Fruit fly (Drosophila melanogaster) whole organism, embryonic: ENCODE results near the gene CG11723.

Source experiments
- CG11504 ChIP-seq: fragments of 200-800 bp; sonication (Bioruptor generic); optimal IDR thresholded peaks from 3 replicates; lab custom pipeline; 2019; ENCODE audit warnings: missing biosample characterization, mild to moderate bottlenecking, missing genetic modification characterization, moderate library complexity
- CG12744 ChIP-seq: fragments of 200-800 bp; sonication (Bioruptor generic); optimal IDR thresholded peaks from 2 replicates; lab custom pipeline; 2016; ENCODE audit warnings: missing biosample characterization, missing genetic modification characterization
- CG12942 ChIP-seq: fragments of 200-800 bp; sonication (Bioruptor generic); optimal IDR thresholded peaks from 3 replicates; lab custom pipeline; 2016; ENCODE audit warnings: missing biosample characterization, missing genetic modification characterization
- CG13424 ChIP-seq: fragments of 200-800 bp; sonication (Bioruptor generic); optimal IDR thresholded peaks from 2 replicates; lab custom pipeline; 2019; ENCODE audit warnings: missing biosample characterization, mild to moderate bottlenecking, missing genetic modification characterization, moderate library complexity
- CG15696 ChIP-seq: fragments of 200-800 bp; sonication (Bioruptor generic); optimal IDR thresholded peaks from 2 replicates; lab custom pipeline; 2019; ENCODE audit warnings: missing biosample characterization, mild to moderate bottlenecking, missing genetic modification characterization, moderate library complexity
- CG17186 ChIP-seq: fragments of 200-800 bp; sonication (Bioruptor generic); optimal IDR thresholded peaks from 3 replicates; lab custom pipeline; 2017; ENCODE audit warnings: missing biosample characterization, missing genetic modification reagents, missing genetic modification characterization
- CG1792 ChIP-seq: fragments of 200-800 bp; sonication (Bioruptor generic); optimal IDR thresholded peaks from 2 replicates; lab custom pipeline; 2016; ENCODE audit warnings: missing biosample characterization, missing genetic modification characterization
- CG18764 ChIP-seq: fragments of 200-800 bp; sonication (Bioruptor generic); optimal IDR thresholded peaks from 3 replicates; lab custom pipeline; 2016; ENCODE audit warnings: missing biosample characterization, missing genetic modification characterization
- CG2116 ChIP-seq: fragments of 200-800 bp; sonication (Bioruptor generic); optimal IDR thresholded peaks from 3 replicates; lab custom pipeline; 2018; ENCODE audit warnings: missing biosample characterization, mild to moderate bottlenecking, missing genetic modification characterization
- CG2129 ChIP-seq: fragments of 200-800 bp; sonication (Bioruptor generic); IDR thresholded peaks from 2 replicates; pipeline ENCODE4 v1.3.6; 2022; ENCODE audit warnings: missing biosample characterization, missing genetic modification characterization; ENCODE audit not compliant: partially characterized antibody
- CG3163 ChIP-seq: fragments of 200-800 bp; sonication (Bioruptor generic); optimal IDR thresholded peaks from 3 replicates; lab custom pipeline; 2016; ENCODE audit warnings: missing biosample characterization, missing genetic modification characterization
- CG33213 ChIP-seq: fragments of 200-800 bp; sonication (Bioruptor generic); optimal IDR thresholded peaks from 3 replicates; lab custom pipeline; 2016; ENCODE audit warnings: missing biosample characterization, missing genetic modification characterization
- CG43689 ChIP-seq: fragments of 200-800 bp; sonication (Bioruptor generic); IDR thresholded peaks from 2 replicates; pipeline ENCODE4 v1.3.6; 2022; ENCODE audit warnings: missing biosample characterization, missing genetic modification characterization
- CG4404 ChIP-seq: fragments of 200-800 bp; sonication (Bioruptor generic); IDR thresholded peaks from 2 replicates; pipeline ENCODE4 v1.3.6; 2022; ENCODE audit warnings: missing biosample characterization, missing genetic modification characterization
- CG6654 ChIP-seq: fragments of 200-800 bp; sonication (Bioruptor generic); optimal IDR thresholded peaks from 2 replicates; lab custom pipeline; 2017; ENCODE audit warnings: missing biosample characterization, mild to moderate bottlenecking, missing genetic modification characterization
- CG6765 ChIP-seq: fragments of 200-800 bp; sonication (Bioruptor generic); optimal IDR thresholded peaks from 3 replicates; lab custom pipeline; 2017; ENCODE audit warnings: missing biosample characterization, mild to moderate bottlenecking, missing genetic modification characterization
- CG7271 ChIP-seq: fragments of 200-800 bp; sonication (Bioruptor generic); optimal IDR thresholded peaks from 2 replicates; lab custom pipeline; 2018; ENCODE audit warnings: missing biosample characterization, mild to moderate bottlenecking, missing genetic modification characterization, moderate library complexity
- CG7928 ChIP-seq: fragments of 200-800 bp; sonication (Bioruptor generic); optimal IDR thresholded peaks from 2 replicates; lab custom pipeline; 2017; ENCODE audit warnings: missing biosample characterization, mild to moderate bottlenecking, missing genetic modification characterization
- Chrac-16 ChIP-seq: fragments of 200-800 bp; sonication (Bioruptor generic); optimal IDR thresholded peaks from 3 replicates; lab custom pipeline; 2016; ENCODE audit warnings: missing biosample characterization, missing genetic modification characterization
- Dref ChIP-seq: fragments of 200-800 bp; sonication (Bioruptor generic); IDR thresholded peaks from 2 replicates; pipeline ENCODE4 v1.3.6; 2022; ENCODE audit warnings: missing biosample characterization, missing genetic modification characterization
- Ets97D ChIP-seq: fragments of 200-800 bp; sonication (Bioruptor generic); optimal IDR thresholded peaks from 3 replicates; lab custom pipeline; 2016; ENCODE audit warnings: missing biosample characterization, missing genetic modification characterization
- GATAe ChIP-seq: fragments of 200-800 bp; sonication (Bioruptor generic); conservative IDR thresholded peaks from 2 replicates; pipeline ENCODE4 v1.3.6; 2022; ENCODE audit warnings: missing biosample characterization, missing genetic modification characterization
- Gsc ChIP-seq: fragments of 200-800 bp; sonication (Bioruptor generic); IDR thresholded peaks from 2 replicates; pipeline ENCODE4 v1.3.6; 2022; ENCODE audit warnings: missing biosample characterization, missing genetic modification characterization
- Nf-YC ChIP-seq: fragments of 200-800 bp; optimal IDR thresholded peaks from 3 replicates; lab custom pipeline; 2019; ENCODE audit warnings: missing biosample characterization, mild to moderate bottlenecking, missing genetic modification characterization, moderate library complexity
- Oaz ChIP-seq: fragments of 200-800 bp; sonication (Bioruptor generic); IDR thresholded peaks from 2 replicates; pipeline ENCODE4 v1.3.6; 2022; ENCODE audit warnings: missing biosample characterization, missing genetic modification characterization
- Sox102F ChIP-seq: fragments of 200-800 bp; sonication (Bioruptor generic); optimal IDR thresholded peaks from 2 replicates; lab custom pipeline; 2018; ENCODE audit warnings: missing biosample characterization, mild to moderate bottlenecking, missing genetic modification characterization, moderate library complexity
- Spps ChIP-seq: fragments of 200-800 bp; sonication (Bioruptor generic); optimal IDR thresholded peaks from 2 replicates; lab custom pipeline; 2018; ENCODE audit warnings: missing biosample characterization, mild to moderate bottlenecking, missing genetic modification characterization
- Xrp1 ChIP-seq: fragments of 200-800 bp; sonication (Bioruptor generic); IDR thresholded peaks from 2 replicates; pipeline ENCODE4 v1.3.6; 2022; ENCODE audit warnings: missing biosample characterization, missing genetic modification characterization
- aop ChIP-seq: fragments of 200-800 bp; sonication (Bioruptor generic); IDR thresholded peaks from 2 replicates; pipeline ENCODE4 v1.3.6; 2022; ENCODE audit warnings: missing biosample characterization, missing genetic modification characterization
- ap ChIP-seq: fragments of 200-800 bp; sonication (Bioruptor generic); IDR thresholded peaks from 2 replicates; pipeline ENCODE4 v1.3.6; 2022; ENCODE audit warnings: missing biosample characterization, missing genetic modification characterization
- ase ChIP-seq: fragments of 200-800 bp; sonication (Bioruptor generic); IDR thresholded peaks from 3 replicates; pipeline ENCODE4 v1.3.6; 2022; ENCODE audit warnings: missing biosample characterization, missing genetic modification characterization
- crol ChIP-seq: fragments of 200-800 bp; sonication (Bioruptor generic); IDR thresholded peaks from 2 replicates; pipeline ENCODE4 v1.3.6; 2022; ENCODE audit warnings: missing biosample characterization, missing genetic modification characterization
- danr ChIP-seq: fragments of 200-800 bp; sonication (Bioruptor generic); IDR thresholded peaks from 2 replicates; pipeline ENCODE4 v1.3.6; 2022; ENCODE audit warnings: missing biosample characterization, missing genetic modification characterization
- emc ChIP-seq: fragments of 200-800 bp; sonication (Bioruptor generic); optimal IDR thresholded peaks from 2 replicates; lab custom pipeline; 2016; ENCODE audit warnings: missing biosample characterization, missing genetic modification characterization
- gcm2 ChIP-seq: fragments of 200-800 bp; sonication (Bioruptor generic); optimal IDR thresholded peaks from 2 replicates; lab custom pipeline; 2016; ENCODE audit warnings: missing biosample characterization, missing genetic modification characterization
- gem ChIP-seq: fragments of 200-800 bp; sonication (Bioruptor generic); optimal IDR thresholded peaks from 2 replicates; lab custom pipeline; 2019; ENCODE audit warnings: missing biosample characterization, mild to moderate bottlenecking, missing genetic modification characterization, moderate library complexity
- ind ChIP-seq: fragments of 200-800 bp; sonication (Bioruptor generic); optimal IDR thresholded peaks from 3 replicates; lab custom pipeline; 2016; ENCODE audit warnings: missing biosample characterization, missing genetic modification characterization
- inv ChIP-seq: fragments of 200-800 bp; sonication (Bioruptor generic); IDR thresholded peaks from 2 replicates; pipeline ENCODE4 v1.3.6; 2022; ENCODE audit warnings: missing biosample characterization, missing genetic modification characterization; ENCODE audit not compliant: partially characterized antibody
- kah ChIP-seq: fragments of 200-800 bp; sonication (Bioruptor generic); optimal IDR thresholded peaks from 2 replicates; lab custom pipeline; 2018; ENCODE audit warnings: missing biosample characterization, mild to moderate bottlenecking, missing genetic modification characterization
- kay ChIP-seq: fragments of 200-800 bp; sonication (Bioruptor generic); optimal IDR thresholded peaks from 2 replicates; lab custom pipeline; 2016; ENCODE audit warnings: missing biosample characterization, missing genetic modification characterization
- klu ChIP-seq: fragments of 200-800 bp; sonication (Bioruptor generic); IDR thresholded peaks from 2 replicates; pipeline ENCODE4 v1.3.6; 2022; ENCODE audit warnings: missing biosample characterization, missing genetic modification characterization
- kni ChIP-seq: fragments of 200-800 bp; sonication (Bioruptor generic); optimal IDR thresholded peaks from 3 replicates; lab custom pipeline; 2017; ENCODE audit warnings: mild to moderate bottlenecking, missing biosample characterization, missing genetic modification reagents, missing genetic modification characterization
- lola ChIP-seq, 3 experiments: fragments of >200 bp in 2 of 3; fragments of 200-800 bp in 1 of 3; sonication (Bioruptor generic) in 1 of 3; optimal IDR thresholded peaks; 2 replicates each; lab custom pipeline; 2017 to 2019; ENCODE audit warnings: missing biosample characterization in 3 of 3, missing genetic modification characterization in 3 of 3, mild to moderate bottlenecking in 1 of 3, moderate library complexity in 1 of 3
- mirr ChIP-seq: fragments of 200-800 bp; sonication (Bioruptor generic); optimal IDR thresholded peaks from 3 replicates; lab custom pipeline; 2018; ENCODE audit warnings: missing biosample characterization, mild to moderate bottlenecking, missing genetic modification characterization
- mld ChIP-seq: fragments of 200-800 bp; sonication (Bioruptor generic); IDR thresholded peaks from 3 replicates; pipeline ENCODE4 v1.3.6; 2022; ENCODE audit warnings: missing biosample characterization, missing genetic modification characterization; ENCODE audit not compliant: partially characterized antibody
- oc ChIP-seq: fragments of 200-800 bp; sonication (Bioruptor generic); optimal IDR thresholded peaks from 2 replicates; lab custom pipeline; 2018; ENCODE audit warnings: missing biosample characterization, mild to moderate bottlenecking, missing genetic modification characterization, moderate library complexity
- odd ChIP-seq: fragments of 200-800 bp; sonication (Bioruptor generic); optimal IDR thresholded peaks from 2 replicates; lab custom pipeline; 2017; ENCODE audit warnings: missing biosample characterization, mild to moderate bottlenecking, missing genetic modification characterization
- phol ChIP-seq: fragments of 200-800 bp; sonication (Bioruptor generic); optimal IDR thresholded peaks from 3 replicates; lab custom pipeline; 2018; ENCODE audit warnings: missing biosample characterization, mild to moderate bottlenecking, missing genetic modification characterization, moderate library complexity
- ranshi ChIP-seq: fragments of 200-800 bp; sonication (Bioruptor generic); IDR thresholded peaks from 2 replicates; pipeline ENCODE4 v1.3.6; 2022; ENCODE audit warnings: missing biosample characterization, missing genetic modification characterization
- sisA ChIP-seq: fragments of 200-800 bp; sonication (Bioruptor generic); IDR thresholded peaks from 2 replicates; pipeline ENCODE4 v1.3.6; 2022; ENCODE audit warnings: missing biosample characterization, missing genetic modification characterization
- sob ChIP-seq: fragments of 200-800 bp; sonication (Bioruptor generic); IDR thresholded peaks from 2 replicates; pipeline ENCODE4 v1.3.6; 2022; ENCODE audit warnings: missing biosample characterization, missing genetic modification characterization

CG11723 gene

dm6 chr2L:2182735-2183340 is 35.8 kb upstream of the CG11723 start:
- TF ChIP-seq CG43689 (GFP tag; lab: Robert Waterston, UW) (no peak), gem (tag; lab: Kevin White, UChicago) (peak; percentile 77), GATAe (no peak), CG2116 (GFP tag; lab: Kevin White, UChicago) (peak; percentile 23), klu (no peak), danr (no peak), Gsc (GFP tag; lab: Robert Waterston, UW) (no peak), CG13424 (peak; percentile 45), crol (GFP tag; lab: Robert Waterston, UW) (no peak), CG18764 (GFP tag; lab: Kevin White, UChicago) (peak; percentile 35), CG6765 (no peak), kay (peak; percentile 2), kni (GFP tag; lab: Kevin White, UChicago) (peak; percentile 20), CG11504 (peak; percentile 30), ase (GFP tag; lab: Robert Waterston, UW) (no peak; the same call in 2 of the 3 replicates), mirr (GFP tag; lab: Kevin White, UChicago) (no peak), CG4404 (peak; percentile 92), emc (GFP tag; lab: Kevin White, UChicago) (no peak), kah (GFP tag; lab: Kevin White, UChicago) (no peak), Oaz (GFP tag; lab: Robert Waterston, UW) (no peak), sob (GFP tag; lab: Robert Waterston, UW) (no peak), Xrp1 (GFP tag; lab: Robert Waterston, UW) (peak; percentile 93), gcm2 (GFP tag; lab: Kevin White, UChicago) (no peak), aop (GFP tag; lab: Robert Waterston, UW) (peak; percentile 65), CG7928 (no peak), ap (no peak), ind (GFP tag; lab: Kevin White, UChicago) (no peak), lola (GFP tag; optimal IDR thresholded peaks at IDR 0.05; lab: Kevin White, UChicago) (peak in 1 of 3 experiments; percentile 92), CG1792 (GFP tag; lab: Kevin White, UChicago) (no peak), inv (GFP tag; lab: Robert Waterston, UW) (no peak), Dref (GFP tag; lab: Robert Waterston, UW) (no peak), CG15696 (peak; percentile 96), Chrac-16 (GFP tag; lab: Kevin White, UChicago) (peak; percentile 79), odd (no peak), phol (tag; lab: Kevin White, UChicago) (peak; percentile 71), mld (GFP tag; lab: Robert Waterston, UW) (no peak), CG12744 (GFP tag; lab: Kevin White, UChicago) (no peak), CG33213 (GFP tag; lab: Kevin White, UChicago) (peak; percentile 39), oc (tag; lab: Kevin White, UChicago) (no peak), CG6654 (GFP tag; lab: Kevin White, UChicago) (peak; percentile 10), CG3163 (GFP tag; lab: Kevin White, UChicago) (no peak), Spps (tag; lab: Kevin White, UChicago) (peak; percentile 77), sisA (GFP tag; lab: Robert Waterston, UW) (peak; percentile 59), CG2129 (GFP tag; lab: Robert Waterston, UW) (no peak), Sox102F (no peak), CG7271 (tag; lab: Kevin White, UChicago) (no peak), ranshi (GFP tag; lab: Robert Waterston, UW) (peak; percentile 71; the same call in 1 of the 2 replicates), Nf-YC (no peak), CG17186 (GFP tag; lab: Kevin White, UChicago) (peak; percentile 43), CG12942 (no peak), Ets97D (GFP tag; lab: Kevin White, UChicago) (no peak)
